Fruit fly (Drosophila melanogaster) whole organism, adult: ENCODE data around the gene CG42693.

Experiments
- CG11617 ChIP-seq: fragments of 200-800 bp; sonication (Bioruptor generic); optimal IDR thresholded peaks from 2 replicates; lab custom pipeline; 2017; ENCODE audit warnings: mild to moderate bottlenecking, missing biosample characterization, missing genetic modification reagents, missing genetic modification characterization
- CG12768 ChIP-seq: fragments of 200-800 bp; sonication (Bioruptor generic); optimal IDR thresholded peaks from 2 replicates; lab custom pipeline; 2017; ENCODE audit warnings: missing biosample characterization, missing genetic modification characterization, mild to moderate bottlenecking, moderate library complexity, missing genetic modification reagents
- CG14711 ChIP-seq: fragments of 200-800 bp; sonication (Bioruptor generic); optimal IDR thresholded peaks from 2 replicates; lab custom pipeline; 2018; ENCODE audit warnings: missing biosample characterization, mild to moderate bottlenecking, missing genetic modification characterization, moderate library complexity
- CG1620 ChIP-seq: fragments of 200-800 bp; sonication (Bioruptor generic); optimal IDR thresholded peaks from 2 replicates; lab custom pipeline; 2016; ENCODE audit warnings: missing biosample characterization, missing genetic modification characterization
- CG33017 ChIP-seq: fragments of 200-800 bp; sonication (Bioruptor generic); optimal IDR thresholded peaks from 2 replicates; lab custom pipeline; 2018; ENCODE audit warnings: missing biosample characterization, mild to moderate bottlenecking, missing genetic modification characterization, moderate library complexity
- CG5204 ChIP-seq: fragments of 200-800 bp; sonication (Bioruptor generic); optimal IDR thresholded peaks from 2 replicates; lab custom pipeline; 2016; ENCODE audit warnings: missing biosample characterization, missing genetic modification characterization
- CG7045 ChIP-seq: fragments of 200-800 bp; sonication (Bioruptor generic); optimal IDR thresholded peaks from 2 replicates; lab custom pipeline; 2017; ENCODE audit warnings: missing biosample characterization, mild to moderate bottlenecking, missing genetic modification characterization
- CG7101 ChIP-seq: fragments of 200-800 bp; sonication (Bioruptor generic); optimal IDR thresholded peaks from 2 replicates; lab custom pipeline; 2018; ENCODE audit warnings: missing biosample characterization, mild to moderate bottlenecking, missing genetic modification characterization, moderate library complexity
- Clk ChIP-seq: fragments of 200-800 bp; sonication (Bioruptor generic); optimal IDR thresholded peaks from 2 replicates; lab custom pipeline; 2017; ENCODE audit warnings: missing biosample characterization, missing genetic modification characterization
- Crg-1 ChIP-seq: fragments of 200-800 bp; sonication (Bioruptor generic); optimal IDR thresholded peaks from 2 replicates; lab custom pipeline; 2016; ENCODE audit warnings: missing biosample characterization, missing genetic modification characterization
- Hr96 ChIP-seq: fragments of 200-800 bp; sonication (Bioruptor generic); optimal IDR thresholded peaks from 2 replicates; lab custom pipeline; 2016; ENCODE audit warnings: missing biosample characterization, missing genetic modification characterization
- Mnt ChIP-seq: fragments of 200-800 bp; sonication (Bioruptor generic); optimal IDR thresholded peaks from 2 replicates; lab custom pipeline; 2016; ENCODE audit warnings: missing biosample characterization, mild to moderate bottlenecking, missing genetic modification characterization
- bab1 ChIP-seq: fragments of 200-800 bp; sonication (Bioruptor generic); optimal IDR thresholded peaks from 3 replicates; lab custom pipeline; 2019; ENCODE audit warnings: missing biosample characterization, mild to moderate bottlenecking, missing genetic modification characterization, moderate library complexity
- cic ChIP-seq: fragments of 200-800 bp; sonication (Bioruptor generic); optimal IDR thresholded peaks from 2 replicates; lab custom pipeline; 2017; ENCODE audit warnings: missing biosample characterization, mild to moderate bottlenecking, missing genetic modification characterization, moderate library complexity
- cnc ChIP-seq, 2 experiments: fragments of >200 bp; optimal IDR thresholded peaks; 2 replicates each; lab custom pipeline; 2017
- kay ChIP-seq: fragments of 200-800 bp; sonication (Bioruptor generic); peaks from one replicate; lab custom pipeline; 2016; ENCODE audit warnings: missing biosample characterization, missing genetic modification characterization, borderline replicate concordance
- ovo ChIP-seq: fragments of 200-800 bp; sonication (Bioruptor generic); optimal IDR thresholded peaks from 2 replicates; lab custom pipeline; 2016; ENCODE audit warnings: missing biosample characterization, missing genetic modification characterization
- pad ChIP-seq: fragments of 200-800 bp; sonication (Bioruptor generic); optimal IDR thresholded peaks from 3 replicates; lab custom pipeline; 2017; ENCODE audit warnings: missing biosample characterization, missing genetic modification characterization, mild to moderate bottlenecking, moderate library complexity, missing genetic modification reagents
- tj ChIP-seq: fragments of 200-800 bp; sonication (Bioruptor generic); optimal IDR thresholded peaks from 3 replicates; lab custom pipeline; 2017; ENCODE audit warnings: missing biosample characterization, mild to moderate bottlenecking, missing genetic modification characterization, moderate library complexity
- toe ChIP-seq: fragments of 200-800 bp; sonication (Bioruptor generic); optimal IDR thresholded peaks from 2 replicates; lab custom pipeline; 2016; ENCODE audit warnings: missing biosample characterization, missing genetic modification characterization

The CG42693 gene

DNA sequence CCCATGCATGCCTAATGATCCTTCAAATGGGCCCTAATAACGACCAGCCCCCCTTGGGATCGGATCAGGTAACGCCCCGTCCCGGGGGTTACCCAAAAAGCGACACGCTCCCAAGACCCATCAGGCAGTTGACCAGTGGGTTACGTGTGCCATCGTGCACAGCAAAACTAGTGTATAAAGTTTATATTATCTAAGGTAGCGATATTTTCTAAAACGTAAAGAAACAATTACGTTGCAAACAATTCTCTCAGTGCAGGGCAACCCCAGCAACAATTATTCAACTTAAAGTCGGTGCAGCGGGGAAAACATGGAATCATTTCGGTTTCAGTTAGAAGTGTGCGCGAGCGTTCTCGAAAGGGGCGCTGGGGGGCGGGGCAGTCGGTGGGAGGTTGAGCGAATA is 4.4 kb upstream of the CG42693 start:
- TF ChIP-seq ovo (GFP tag; lab: Kevin White, UChicago) (no peak), cic (GFP tag; lab: Kevin White, UChicago) (no peak), CG5204 (GFP tag; lab: Kevin White, UChicago) (peak; percentile 41), Crg-1 (GFP tag; lab: Kevin White, UChicago) (no peak), CG12768 (GFP tag; lab: Kevin White, UChicago) (peak; percentile 2), bab1 (GFP tag; lab: Kevin White, UChicago) (no peak)

DNA sequence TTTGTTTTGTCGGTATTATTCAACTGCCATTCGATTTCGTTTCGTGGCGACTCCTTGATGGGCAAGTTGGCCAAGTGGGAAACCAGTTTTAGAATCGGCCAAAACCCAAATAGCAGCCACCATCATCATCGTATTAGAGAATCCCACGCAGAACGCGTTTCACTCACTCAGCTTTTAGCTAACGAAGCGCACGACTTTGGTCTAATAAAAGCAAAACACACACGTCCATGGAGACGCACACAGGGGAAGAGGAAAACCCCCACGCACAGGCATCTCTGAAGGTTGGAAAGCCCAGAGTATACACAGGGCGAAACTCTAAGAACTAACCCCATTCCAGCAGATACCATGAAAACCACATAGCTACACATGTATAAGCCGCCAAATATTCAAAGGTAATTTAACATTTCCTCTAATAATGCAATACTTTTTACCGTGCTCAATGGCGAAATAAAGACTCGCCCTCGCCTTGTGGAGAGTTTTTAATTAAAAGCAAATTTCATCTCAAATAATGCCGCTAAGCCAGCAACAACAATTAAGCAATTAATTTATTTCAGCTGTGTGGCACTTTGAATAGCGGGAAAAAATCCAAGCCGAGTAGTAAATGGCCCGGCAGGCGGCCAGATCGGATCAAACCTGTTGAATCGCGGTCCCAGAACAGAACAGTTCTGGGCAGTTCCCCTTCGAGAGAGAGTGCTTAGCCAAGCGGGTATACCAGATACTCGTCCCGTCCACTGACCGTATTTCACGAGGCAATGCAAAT is 3.3 kb upstream of the CG42693 start:
- TF ChIP-seq CG7045 (GFP tag; lab: Kevin White, UChicago) (no peak), cnc (optimal IDR thresholded peaks at IDR 0.05; lab: Kevin White, UChicago) (no peak), kay (GFP tag; lab: Kevin White, UChicago) (peak; percentile 80), CG7101 (tag; lab: Kevin White, UChicago) (no peak), pad (peak; percentile 23), bab1 (GFP tag; lab: Kevin White, UChicago) (no peak), Mnt (GFP tag; lab: Kevin White, UChicago) (no peak), CG5204 (GFP tag; lab: Kevin White, UChicago) (no peak), ovo (GFP tag; lab: Kevin White, UChicago) (peak; percentile 60), CG11617 (GFP tag; lab: Kevin White, UChicago) (no peak), tj (GFP tag; lab: Kevin White, UChicago) (peak; percentile 42)

DNA sequence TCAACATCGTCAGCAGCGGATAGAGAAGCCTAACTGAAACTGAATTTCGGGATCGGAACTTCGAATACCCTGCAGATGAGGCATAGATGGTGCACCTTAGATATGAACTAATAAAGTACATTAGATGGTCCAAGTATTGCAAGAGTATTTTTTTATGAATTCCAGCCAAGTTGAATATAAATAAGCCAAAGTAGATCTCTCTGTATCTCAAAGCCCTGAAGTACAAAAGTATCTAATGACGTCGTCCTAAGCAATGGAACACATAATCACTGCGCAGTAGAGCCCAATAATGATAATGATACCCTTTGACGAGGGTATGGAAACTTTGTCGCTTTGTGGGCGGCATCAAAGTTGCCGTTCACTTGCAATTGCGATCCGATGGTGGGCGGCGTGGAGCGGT is 1.6 kb upstream of the CG42693 start:
- TF ChIP-seq Clk (GFP tag; lab: Kevin White, UChicago) (no peak), toe (no peak), CG11617 (GFP tag; lab: Kevin White, UChicago) (no peak)

DNA sequence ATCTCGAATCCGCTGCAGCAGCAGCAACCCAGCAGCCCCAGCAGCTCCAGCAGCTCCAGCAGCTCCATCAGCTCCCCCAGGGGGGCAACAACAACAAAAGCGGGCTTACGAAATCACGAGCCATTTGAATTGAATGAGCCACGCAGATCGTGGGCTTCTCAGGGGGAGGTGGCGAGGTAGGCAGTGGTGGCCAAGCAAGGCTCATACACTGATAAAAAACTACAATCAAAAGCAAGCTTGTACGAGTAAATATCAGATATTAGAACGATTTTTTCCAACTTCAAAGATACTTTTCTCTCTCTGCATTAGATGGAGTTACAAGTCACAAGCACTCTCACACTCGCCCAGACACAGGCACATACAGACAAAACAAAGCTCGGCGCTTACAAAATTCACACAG is 1.0 kb upstream of the CG42693 start:
- TF ChIP-seq CG7045 (GFP tag; lab: Kevin White, UChicago), result no peak
- TF ChIP-seq CG5204 (GFP tag; lab: Kevin White, UChicago), result no peak
- TF ChIP-seq CG14711 (tag; lab: Kevin White, UChicago), result no peak
- no peak for TF ChIP-seq CG1620 (GFP tag; lab: Kevin White, UChicago)
- TF ChIP-seq Hr96 (GFP tag; lab: Kevin White, UChicago), result no peak
- no peak for TF ChIP-seq Mnt (GFP tag; lab: Kevin White, UChicago)
- TF ChIP-seq cnc (optimal IDR thresholded peaks at IDR 0.05; lab: Kevin White, UChicago), result no peak
- no peak for TF ChIP-seq pad
- no peak for TF ChIP-seq Crg-1 (GFP tag; lab: Kevin White, UChicago)
- no peak for TF ChIP-seq Clk (GFP tag; lab: Kevin White, UChicago)
- TF ChIP-seq CG7101 (tag; lab: Kevin White, UChicago), result no peak
- no peak for TF ChIP-seq kay (GFP tag; lab: Kevin White, UChicago)

DNA sequence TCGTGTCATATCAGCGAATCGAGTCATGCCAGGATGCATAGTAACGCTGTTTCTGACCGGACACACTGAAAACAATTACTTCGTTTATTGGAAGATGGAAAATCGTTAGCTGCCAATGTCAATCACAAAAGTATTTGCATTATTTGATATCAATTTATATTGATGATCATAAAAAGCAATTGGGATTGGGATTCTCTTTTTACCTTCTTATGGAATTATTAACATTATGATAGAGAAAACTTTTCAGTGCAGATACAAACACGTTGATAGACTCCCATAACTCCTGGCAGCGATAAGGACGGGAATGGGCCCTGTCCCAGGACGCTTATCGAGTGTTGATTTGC is 1.3 kb downstream of the CG42693 start:
- TF ChIP-seq tj (GFP tag; lab: Kevin White, UChicago) (no peak), ovo (GFP tag; lab: Kevin White, UChicago) (no peak), CG5204 (GFP tag; lab: Kevin White, UChicago) (no peak), pad (no peak), Mnt (GFP tag; lab: Kevin White, UChicago) (no peak), kay (GFP tag; lab: Kevin White, UChicago) (no peak), CG14711 (tag; lab: Kevin White, UChicago) (no peak), CG12768 (GFP tag; lab: Kevin White, UChicago) (no peak), cnc (optimal IDR thresholded peaks at IDR 0.05; lab: Kevin White, UChicago) (no peak), bab1 (GFP tag; lab: Kevin White, UChicago) (no peak), Clk (GFP tag; lab: Kevin White, UChicago) (no peak), CG11617 (GFP tag; lab: Kevin White, UChicago) (no peak), CG1620 (GFP tag; lab: Kevin White, UChicago) (no peak), Hr96 (GFP tag; lab: Kevin White, UChicago) (no peak), CG33017 (tag; lab: Kevin White, UChicago) (no peak), cic (GFP tag; lab: Kevin White, UChicago) (no peak), CG7101 (tag; lab: Kevin White, UChicago) (no peak), toe (no peak), Crg-1 (GFP tag; lab: Kevin White, UChicago) (no peak)

DNA sequence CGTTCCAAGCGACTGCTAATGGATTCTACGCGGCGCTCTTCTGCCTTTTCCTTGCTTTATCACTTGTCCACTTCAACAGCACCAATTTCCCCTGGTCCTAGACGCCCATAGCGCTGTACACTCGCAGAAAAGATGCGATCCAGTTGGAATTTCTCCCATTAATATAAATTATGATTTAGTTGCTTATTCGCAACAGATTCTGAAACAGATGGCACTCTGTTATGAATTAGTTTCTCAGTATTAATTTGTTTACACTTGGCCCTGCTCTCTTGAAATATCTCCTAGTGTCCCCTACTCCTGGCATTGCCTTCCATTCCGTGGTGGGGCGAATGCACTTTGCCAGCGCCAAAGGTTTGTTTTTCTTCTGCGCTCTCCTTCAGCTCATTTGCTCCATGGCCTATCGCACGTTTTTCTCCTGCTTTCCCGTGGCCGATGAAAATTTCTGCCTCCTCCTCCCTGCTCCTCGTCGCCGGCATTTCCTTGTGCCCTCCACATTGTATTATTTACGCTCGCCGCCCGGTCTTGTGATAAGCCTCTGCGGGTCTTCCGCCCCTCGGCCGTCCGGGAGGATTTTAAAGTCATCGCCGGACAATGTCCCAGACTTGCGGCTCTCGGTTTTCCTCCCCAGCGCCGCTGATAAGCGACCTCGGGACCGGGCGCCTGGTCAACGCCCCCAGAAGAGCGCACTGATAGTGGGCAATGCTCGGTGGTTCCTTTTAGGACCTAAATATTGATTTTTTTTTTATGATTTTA is 1.8 kb downstream of the CG42693 start:
- TF ChIP-seq Mnt (GFP tag; lab: Kevin White, UChicago), result no peak
- no peak for TF ChIP-seq CG7101 (tag; lab: Kevin White, UChicago)
- no peak for TF ChIP-seq CG5204 (GFP tag; lab: Kevin White, UChicago)
- TF ChIP-seq pad, result no peak
- no peak for TF ChIP-seq kay (GFP tag; lab: Kevin White, UChicago)
- TF ChIP-seq ovo (GFP tag; lab: Kevin White, UChicago), result no peak
- TF ChIP-seq cnc (optimal IDR thresholded peaks at IDR 0.05; lab: Kevin White, UChicago), result no peak
- no peak for TF ChIP-seq CG12768 (GFP tag; lab: Kevin White, UChicago)
- no peak for TF ChIP-seq CG14711 (tag; lab: Kevin White, UChicago)
- TF ChIP-seq Crg-1 (GFP tag; lab: Kevin White, UChicago), result no peak
- no peak for TF ChIP-seq CG7045 (GFP tag; lab: Kevin White, UChicago)
- no peak for TF ChIP-seq bab1 (GFP tag; lab: Kevin White, UChicago)
- no peak for TF ChIP-seq toe
- TF ChIP-seq CG1620 (GFP tag; lab: Kevin White, UChicago), result no peak
- TF ChIP-seq CG33017 (tag; lab: Kevin White, UChicago), result no peak
